Worm (Caenorhabditis elegans) whole organism, L1 larva: ENCODE results near the gene C08F1.12.

Experiments used
- C34B4.2 ChIP-seq: sonication (generic microtip); optimal IDR thresholded peaks from 2 replicates; lab custom pipeline; 2017; ENCODE audit warnings: mild to moderate bottlenecking, missing genetic modification characterization, missing compliant biosample characterization
- alr-1 ChIP-seq: fragments of 200-800 bp; sonication (Bioruptor generic); optimal IDR thresholded peaks from 2 replicates; lab custom pipeline; 2018; ENCODE audit warnings: borderline replicate concordance, mild to moderate bottlenecking, missing genetic modification characterization, missing compliant biosample characterization
- aly-2 ChIP-seq: fragments of 150-350 bp; optimal IDR thresholded peaks from 2 replicates; lab custom pipeline; 2014; ENCODE audit warnings: missing biosample characterization, missing genetic modification characterization
- ceh-82 ChIP-seq, 3 experiments: fragments of 150-350 bp in 1 of 3; sonication (generic microtip) in 2 of 3; optimal IDR thresholded peaks; 2 replicates each; lab custom pipeline; 2014 to 2017; ENCODE audit warnings: missing biosample characterization in 3 of 3, missing genetic modification characterization in 3 of 3
- ceh-88 ChIP-seq: fragments of 200-800 bp; sonication (Bioruptor generic); IDR thresholded peaks from 2 replicates; pipeline ENCODE4 v1.3.6; 2022; ENCODE audit warnings: missing genetic modification characterization, missing compliant biosample characterization
- ceh-90 ChIP-seq: sonication (generic microtip); optimal IDR thresholded peaks from 2 replicates; lab custom pipeline; 2016; ENCODE audit warnings: missing genetic modification characterization, missing compliant biosample characterization
- ces-1 ChIP-seq: fragments of 150-350 bp; optimal IDR thresholded peaks from 2 replicates; lab custom pipeline; 2014; ENCODE audit warnings: missing biosample characterization, missing genetic modification reagents, missing genetic modification characterization
- dpl-1 ChIP-seq, 3 experiments: fragments of 150-350 bp in 2 of 3; sonication (generic microtip) in 1 of 3; optimal IDR thresholded peaks; 2 replicates each; lab custom pipeline; 2014 to 2017; ENCODE audit warnings: missing biosample characterization in 3 of 3, missing genetic modification characterization in 3 of 3, missing genetic modification reagents in 3 of 3
- dsc-1 ChIP-seq: sonication (generic microtip); optimal IDR thresholded peaks from 2 replicates; lab custom pipeline; 2016; ENCODE audit warnings: mild to moderate bottlenecking, missing genetic modification characterization, missing compliant biosample characterization
- efl-1 ChIP-seq, 4 experiments: fragments of 150-350 bp; optimal IDR thresholded peaks in 3 of 4; peaks in 1 of 4; 1 replicate in 1 of 4; 2 replicates in 3 of 4; lab custom pipeline; 2014; ENCODE audit warnings: missing biosample characterization in 2 of 4, missing genetic modification characterization in 2 of 4, missing genetic modification reagents in 2 of 4
- egl-13 ChIP-seq: sonication (generic microtip); optimal IDR thresholded peaks from 2 replicates; lab custom pipeline; 2016; ENCODE audit warnings: missing genotype, missing genetic modification reagents, missing genetic modification characterization, missing compliant biosample characterization
- egl-27 ChIP-seq, 2 experiments: fragments of 150-350 bp in 1 of 2; sonication (generic microtip); optimal IDR thresholded peaks; 3 replicates each; lab custom pipeline; 2017 to 2018; ENCODE audit warnings: missing biosample characterization in 2 of 2, missing genetic modification characterization in 2 of 2, missing genetic modification reagents in 2 of 2
- elt-2 ChIP-seq: sonication (generic microtip); optimal IDR thresholded peaks from 2 replicates; lab custom pipeline; 2016; ENCODE audit warnings: missing genetic modification characterization, mild to moderate bottlenecking, inconsistent platforms, missing compliant biosample characterization, missing genetic modification reagents
- ets-5 ChIP-seq: fragments of 200-800 bp; sonication (Bioruptor generic); IDR thresholded peaks from 2 replicates; pipeline ENCODE4 v1.3.6; 2022; ENCODE audit warnings: missing genetic modification characterization, missing compliant biosample characterization
- fkh-10 ChIP-seq: sonication (generic microtip); optimal IDR thresholded peaks from 2 replicates; lab custom pipeline; 2017; ENCODE audit warnings: missing biosample characterization, missing genetic modification reagents, missing genetic modification characterization
- fkh-8 ChIP-seq: sonication (generic microtip); optimal IDR thresholded peaks from 2 replicates; lab custom pipeline; 2016; ENCODE audit warnings: mild to moderate bottlenecking, missing genetic modification characterization, missing compliant biosample characterization
- grh-1 ChIP-seq: fragments of 200-800 bp; sonication (Bioruptor generic); IDR thresholded peaks from 2 replicates; pipeline ENCODE4 v1.3.6; 2022; ENCODE audit warnings: missing genetic modification reagents, missing genetic modification characterization, missing compliant biosample characterization
- hlh-17 ChIP-seq: fragments of 200-800 bp; sonication (Bioruptor generic); optimal IDR thresholded peaks from 2 replicates; lab custom pipeline; 2018; ENCODE audit warnings: missing genetic modification characterization, mild to moderate bottlenecking, missing compliant biosample characterization, moderate library complexity, borderline replicate concordance
- jun-1 ChIP-seq: fragments of 150-350 bp; optimal IDR thresholded peaks from 2 replicates; lab custom pipeline; 2014; ENCODE audit warnings: missing biosample characterization, missing genetic modification reagents, missing genetic modification characterization
- lin-15B ChIP-seq: fragments of 150-350 bp; sonication (generic microtip); optimal IDR thresholded peaks from 3 replicates; lab custom pipeline; 2014; ENCODE audit warnings: missing biosample characterization, missing genetic modification characterization
- lin-39 ChIP-seq: fragments of 150-350 bp; optimal IDR thresholded peaks from 2 replicates; lab custom pipeline; 2014; ENCODE audit warnings: missing biosample characterization, missing genetic modification reagents, missing genetic modification characterization
- lsy-2 ChIP-seq, 2 experiments: fragments of 150-350 bp; optimal IDR thresholded peaks; 2 replicates each; lab custom pipeline; 2014; ENCODE audit warnings: missing biosample characterization in 2 of 2, missing genetic modification characterization in 2 of 2
- mef-2 ChIP-seq: fragments of 150-350 bp; optimal IDR thresholded peaks from 2 replicates; lab custom pipeline; 2014; ENCODE audit warnings: missing biosample characterization, missing genetic modification characterization
- nhr-11 ChIP-seq: fragments of 150-350 bp; optimal IDR thresholded peaks from 2 replicates; lab custom pipeline; 2014; ENCODE audit warnings: missing biosample characterization, missing genetic modification characterization
- nhr-20 ChIP-seq: sonication (generic microtip); optimal IDR thresholded peaks from 2 replicates; lab custom pipeline; 2016; ENCODE audit warnings: mild to moderate bottlenecking, missing genetic modification characterization, missing compliant biosample characterization
- nhr-77 ChIP-seq: fragments of 150-350 bp; optimal IDR thresholded peaks from 2 replicates; lab custom pipeline; 2014; ENCODE audit warnings: missing biosample characterization, missing genetic modification characterization
- nhr-85 ChIP-seq: sonication (generic microtip); peaks from one replicate; lab custom pipeline; 2016; ENCODE audit warnings: missing genetic modification characterization, inconsistent platforms, missing compliant biosample characterization
- pag-3 ChIP-seq: sonication (generic microtip); optimal IDR thresholded peaks from 2 replicates; lab custom pipeline; 2017; ENCODE audit warnings: missing genetic modification characterization, mild to moderate bottlenecking, missing compliant biosample characterization, antibody characterized with exemption, borderline replicate concordance; ENCODE audit not compliant: insufficient read depth
- pqm-1 ChIP-seq: sonication (generic microtip); optimal IDR thresholded peaks from 3 replicates; lab custom pipeline; 2017; ENCODE audit warnings: missing biosample characterization, missing genetic modification characterization
- rnt-1 ChIP-seq: sonication (generic microtip); optimal IDR thresholded peaks from 2 replicates; lab custom pipeline; 2016; ENCODE audit warnings: mild to moderate bottlenecking, missing genetic modification characterization, moderate library complexity, missing compliant biosample characterization
- skn-1 ChIP-seq: fragments of 150-350 bp; optimal IDR thresholded peaks from 2 replicates; lab custom pipeline; 2014; ENCODE audit warnings: missing biosample characterization, missing genetic modification characterization
- snu-23 ChIP-seq: sonication (generic microtip); optimal IDR thresholded peaks from 2 replicates; lab custom pipeline; 2016; ENCODE audit warnings: missing genetic modification characterization, missing compliant biosample characterization
- sptf-1 ChIP-seq: fragments of 150-350 bp; optimal IDR thresholded peaks from 2 replicates; lab custom pipeline; 2014; ENCODE audit warnings: missing biosample characterization, missing genetic modification characterization
- swsn-7 ChIP-seq: sonication (generic microtip); optimal IDR thresholded peaks from 2 replicates; lab custom pipeline; 2016; ENCODE audit warnings: missing genetic modification characterization, missing compliant biosample characterization
- tbx-2 ChIP-seq: sonication (generic microtip); optimal IDR thresholded peaks from 2 replicates; lab custom pipeline; 2016; ENCODE audit warnings: missing genetic modification characterization, missing compliant biosample characterization
- tlp-1 ChIP-seq: fragments of 150-350 bp; optimal IDR thresholded peaks from 2 replicates; lab custom pipeline; 2014; ENCODE audit warnings: missing biosample characterization, missing genetic modification characterization
- unc-130 ChIP-seq: fragments of 150-350 bp; optimal IDR thresholded peaks from 2 replicates; lab custom pipeline; 2017; ENCODE audit warnings: missing biosample characterization, missing genetic modification characterization, inconsistent platforms
- unc-30 ChIP-seq: sonication (generic microtip); optimal IDR thresholded peaks from 2 replicates; lab custom pipeline; 2017; ENCODE audit warnings: missing biosample characterization, missing genetic modification characterization
- unc-98 ChIP-seq: fragments of 200-800 bp; sonication (Bioruptor generic); IDR thresholded peaks from 2 replicates; pipeline ENCODE4 v1.3.6; 2022; ENCODE audit warnings: missing genetic modification characterization, missing compliant biosample characterization
- xbp-1 ChIP-seq: sonication (generic microtip); optimal IDR thresholded peaks from 2 replicates; lab custom pipeline; 2016; ENCODE audit warnings: missing genetic modification characterization, missing compliant biosample characterization
- zag-1 ChIP-seq: fragments of 150-350 bp; optimal IDR thresholded peaks from 2 replicates; lab custom pipeline; 2014; ENCODE audit warnings: missing biosample characterization, missing genetic modification characterization

C08F1.12 gene

ce11 chrII:1808217-1808616 lies 2.0 kb upstream of the C08F1.12 start, which contains the start of gene C08F1.8 (continued):
- peak; percentile 4 to 38 for TF ChIP-seq efl-1 (optimal IDR thresholded peaks at IDR 0.05; lab: Kevin White, UChicago)
- TF ChIP-seq efl-1 (GFP tag; optimal IDR thresholded peaks at IDR 0.05 in 1 of 2; lab: Kevin White, UChicago), result peak in 1 of 2 experiments; percentile 29
- TF ChIP-seq hlh-17 (GFP tag; lab: Kevin White, UChicago), result no peak
- TF ChIP-seq snu-23 (GFP tag; lab: Kevin White, UChicago), result no peak
- no peak for TF ChIP-seq nhr-77 (tag; lab: Kevin White, UChicago)
- TF ChIP-seq zag-1 (tag; lab: Kevin White, UChicago), result no peak
- no peak for TF ChIP-seq fkh-10
- no peak for TF ChIP-seq sptf-1 (tag; lab: Kevin White, UChicago)
- no peak for TF ChIP-seq unc-98 (GFP tag; lab: Robert Waterston, UW)
- no peak for TF ChIP-seq egl-27 (tag; optimal IDR thresholded peaks at IDR 0.05; lab: Kevin White, UChicago)
- no peak for TF ChIP-seq nhr-20 (tag; lab: Kevin White, UChicago)
- no peak for TF ChIP-seq ceh-88
- no peak for TF ChIP-seq alr-1
- TF ChIP-seq swsn-7 (tag; lab: Kevin White, UChicago), result no peak
- TF ChIP-seq ces-1 (GFP tag; lab: Kevin White, UChicago), result no peak
- TF ChIP-seq ceh-90 (tag; lab: Kevin White, UChicago), result no peak
- peak; percentile 24 for TF ChIP-seq fkh-8 (tag; lab: Kevin White, UChicago)
- no peak for TF ChIP-seq xbp-1 (tag; lab: Kevin White, UChicago)
- TF ChIP-seq lin-39 (tag; lab: Kevin White, UChicago), result no peak
- TF ChIP-seq skn-1 (tag; lab: Kevin White, UChicago), result no peak
- TF ChIP-seq grh-1 (GFP tag; lab: Robert Waterston, UW), result no peak
- no peak for TF ChIP-seq ceh-82 (tag; optimal IDR thresholded peaks at IDR 0.05; lab: Kevin White, UChicago)
- no peak for TF ChIP-seq lin-15B (tag; lab: Kevin White, UChicago)
- TF ChIP-seq nhr-11, result no peak
- TF ChIP-seq unc-130 (tag; lab: Kevin White, UChicago), result no peak
- no peak for TF ChIP-seq rnt-1 (tag; lab: Kevin White, UChicago)
- TF ChIP-seq C34B4.2, result no peak
- no peak for TF ChIP-seq nhr-85 (tag; lab: Kevin White, UChicago)
- no peak for TF ChIP-seq egl-13 (tag; lab: Kevin White, UChicago)
- TF ChIP-seq tbx-2 (tag; lab: Kevin White, UChicago), result no peak
- TF ChIP-seq, all 84 proteins: peak for 8

ce11 chrII:1788087-1788486 lies 18.2 kb downstream of the C08F1.12 start, which contains the start of the genes C08F1.6 and fbxb-13:
Gene C08F1.6, minus strand, starts transcription at chrII:1788187.
Gene fbxb-13, plus strand, starts transcription at chrII:1788277.
- TF ChIP-seq xbp-1 (tag; lab: Kevin White, UChicago) (no peak), ets-5 (GFP tag; lab: Robert Waterston, UW) (no peak), dsc-1 (tag; lab: Kevin White, UChicago) (no peak), lin-15B (tag; lab: Kevin White, UChicago) (no peak), mef-2 (no peak), unc-30 (tag; lab: Kevin White, UChicago) (no peak), elt-2 (tag; lab: Kevin White, UChicago) (no peak), fkh-8 (tag; lab: Kevin White, UChicago) (no peak), aly-2 (tag; lab: Kevin White, UChicago) (no peak), alr-1 (no peak), pqm-1 (no peak), unc-98 (GFP tag; lab: Robert Waterston, UW) (no peak), pag-3 (tag; lab: Kevin White, UChicago) (no peak), tlp-1 (tag; lab: Kevin White, UChicago) (no peak), efl-1 (optimal IDR thresholded peaks at IDR 0.05; lab: Kevin White, UChicago) (no peak), efl-1 (GFP tag; optimal IDR thresholded peaks at IDR 0.05 in 1 of 2; lab: Kevin White, UChicago) (no peak), lsy-2 (tag; optimal IDR thresholded peaks at IDR 0.05; lab: Kevin White, UChicago) (no peak), jun-1 (tag; lab: Kevin White, UChicago) (no peak), dpl-1 (GFP tag; optimal IDR thresholded peaks at IDR 0.05; lab: Kevin White, UChicago) (no peak)
